Worm (Caenorhabditis elegans) whole organism, early embryonic: ENCODE data around the gene rab-33.

ENCODE experiments used
- B0310.2 ChIP-seq: sonication (generic microtip); optimal IDR thresholded peaks from 2 replicates; lab custom pipeline; 2016; ENCODE audit warnings: mild to moderate bottlenecking, missing genetic modification characterization, missing compliant biosample characterization
- aly-1 ChIP-seq: sonication (generic microtip); optimal IDR thresholded peaks from 2 replicates; lab custom pipeline; 2016; ENCODE audit warnings: missing genetic modification characterization, missing compliant biosample characterization
- ama-1 ChIP-seq: fragments of 150-350 bp; optimal IDR thresholded peaks from 2 replicates; lab custom pipeline; 2014
- ceh-36 ChIP-seq: sonication (generic microtip); optimal IDR thresholded peaks from 2 replicates; lab custom pipeline; 2016; ENCODE audit warnings: missing genetic modification characterization, inconsistent platforms, missing compliant biosample characterization
- ets-7 ChIP-seq: sonication (generic microtip); optimal IDR thresholded peaks from 2 replicates; lab custom pipeline; 2016; ENCODE audit warnings: missing genotype, missing genetic modification characterization, missing compliant biosample characterization
- flt-1 ChIP-seq: fragments of 200-800 bp; sonication (Bioruptor generic); IDR thresholded peaks from 2 replicates; pipeline ENCODE4 v1.3.6; 2022; ENCODE audit warnings: missing genetic modification characterization, missing compliant biosample characterization
- hnd-1 ChIP-seq: sonication (generic microtip); optimal IDR thresholded peaks from 2 replicates; lab custom pipeline; 2016; ENCODE audit warnings: missing genetic modification characterization, missing compliant biosample characterization
- pes-1 ChIP-seq: fragments of 200-800 bp; sonication (Bioruptor generic); IDR thresholded peaks from 2 replicates; pipeline ENCODE4 v1.3.6; 2022; ENCODE audit warnings: missing genetic modification reagents, missing genetic modification characterization, missing compliant biosample characterization
- scrt-1 ChIP-seq: fragments of 200-800 bp; sonication (Bioruptor generic); IDR thresholded peaks from 2 replicates; pipeline ENCODE4 v1.3.6; 2022; ENCODE audit warnings: missing genetic modification characterization, missing compliant biosample characterization
- tbx-11 ChIP-seq: fragments of 200-800 bp; sonication (Bioruptor generic); IDR thresholded peaks from 2 replicates; pipeline ENCODE4 v1.3.6; 2022; ENCODE audit warnings: missing genetic modification characterization, missing compliant biosample characterization
- tbx-37 ChIP-seq: fragments of 200-800 bp; sonication (Bioruptor generic); conservative IDR thresholded peaks from 2 replicates; pipeline ENCODE4 v1.3.6; 2022; ENCODE audit warnings: missing genetic modification reagents, missing genetic modification characterization, missing compliant biosample characterization
- tra-4 ChIP-seq: sonication (generic microtip); optimal IDR thresholded peaks from 2 replicates; lab custom pipeline; 2017; ENCODE audit warnings: missing genetic modification characterization, missing compliant biosample characterization

ce11 chrIII:10537003-10537402 is 33.4 kb upstream of the rab-33 start:
- TF ChIP-seq flt-1 (GFP tag; lab: Robert Waterston, UW) (no peak), scrt-1 (no peak), ets-7 (tag; lab: Kevin White, UChicago) (no peak), ceh-36 (tag; lab: Kevin White, UChicago) (no peak), ama-1 (lab: Kevin White, UChicago) (no peak), tra-4 (tag; lab: Kevin White, UChicago) (no peak), aly-1 (tag; lab: Kevin White, UChicago) (no peak), hnd-1 (tag; lab: Kevin White, UChicago) (no peak), pes-1 (GFP tag; lab: Robert Waterston, UW) (no peak), tbx-11 (GFP tag; lab: Robert Waterston, UW) (no peak), tbx-37 (no peak), B0310.2 (no peak)
